Fruit fly (Drosophila melanogaster): Measurements from ENCODE around the gene CG42446.
A peak's percentile ranks its signal among the peaks of the same experiment; 100 is the strongest.

Gene CG42446

DNA sequence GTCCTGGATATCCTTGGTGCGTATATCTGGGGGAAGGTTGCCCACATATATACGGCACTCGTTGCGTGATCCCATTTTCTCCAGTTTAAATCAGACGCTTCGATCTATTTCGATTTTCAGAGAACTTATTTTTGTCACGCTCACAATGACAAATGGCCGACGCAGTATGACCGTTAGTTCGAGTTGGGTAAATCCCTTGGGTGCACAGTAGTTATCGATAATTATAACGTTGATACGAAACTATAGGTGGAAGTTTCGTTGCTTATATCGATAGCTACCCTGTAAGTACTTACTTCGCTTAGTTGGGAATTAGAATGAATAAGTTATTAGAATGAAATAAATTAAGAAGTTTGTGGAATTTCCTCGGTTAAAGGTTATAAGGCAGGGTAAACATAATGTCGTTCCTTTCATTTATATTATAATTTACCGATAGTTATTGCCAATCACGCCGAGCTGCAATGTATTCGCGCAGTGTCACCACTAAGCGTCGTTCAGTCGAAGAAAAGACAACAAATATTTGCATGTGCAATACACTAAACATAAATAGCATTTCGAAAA lies 18.0 kb downstream of the CG42446 start, which contains the start of the genes SF2 and pad (continued):
- TF ChIP-seq CG12769 (tag; optimal IDR thresholded peaks at IDR 0.05) (peak; percentile 55), luna (GFP tag; optimal IDR thresholded peaks at IDR 0.05) (no peak), H15 (GFP tag; IDR thresholded peaks at IDR 0.05) (peak; percentile 51; the same call in 2 of the 3 replicates), ato (GFP tag; IDR thresholded peaks at IDR 0.05; ENCODE audit: partially characterized antibody) (peak; percentile 68; the same call in 1 of the 2 replicates), Pdp1 (GFP tag; optimal IDR thresholded peaks at IDR 0.05) (peak; percentile 81 to 82), CG14014 (GFP tag; IDR thresholded peaks at IDR 0.05) (peak; percentile 68), caup (GFP tag; optimal IDR thresholded peaks at IDR 0.05; ENCODE audit: severe bottlenecking) (peak; percentile 69), Med (GFP tag) (peak; percentile 95), Sox100B (GFP tag; optimal IDR thresholded peaks at IDR 0.05) (peak; percentile 69), CG7372 (GFP tag; IDR thresholded peaks at IDR 0.05) (peak; percentile 80), Atf-2 (GFP tag; optimal IDR thresholded peaks at IDR 0.05) (peak; percentile 48), sug (tag; optimal IDR thresholded peaks at IDR 0.05) (peak; percentile 88), gsb (GFP tag; IDR thresholded peaks at IDR 0.05) (no peak), h (optimal IDR thresholded peaks at IDR 0.05) (no peak), Lhr (GFP tag; optimal IDR thresholded peaks at IDR 0.05) (peak; percentile 52), klu (GFP tag; IDR thresholded peaks at IDR 0.05) (peak; percentile 60), CG11560 (tag; IDR thresholded peaks at IDR 0.05) (peak; percentile 52; the same call in 1 of the 3 replicates), CG15514 (GFP tag; optimal IDR thresholded peaks at IDR 0.05) (peak; percentile 68), bowl (GFP tag; IDR thresholded peaks at IDR 0.05) (no peak), CG9817 (tag; optimal IDR thresholded peaks at IDR 0.05) (peak; percentile 82), CG6254 (GFP tag; optimal IDR thresholded peaks at IDR 0.05) (peak; percentile 41), bigmax (GFP tag; optimal IDR thresholded peaks at IDR 0.05) (no peak), tll (GFP tag; optimal IDR thresholded peaks at IDR 0.05) (peak in 1 of 2 experiments; percentile 84), Spps (tag; optimal IDR thresholded peaks at IDR 0.05) (no peak), CG17361 (GFP tag; IDR thresholded peaks at IDR 0.05) (peak; percentile 89), Hey (tag; optimal IDR thresholded peaks at IDR 0.05) (no peak), CG14965 (GFP tag; optimal IDR thresholded peaks at IDR 0.05; ENCODE audit: borderline replicate concordance) (no peak), MBD-R2 (GFP tag; IDR thresholded peaks at IDR 0.05) (peak; percentile 74), lilli (GFP tag; optimal IDR thresholded peaks at IDR 0.05) (peak; percentile 91), CG3995 (GFP tag; optimal IDR thresholded peaks at IDR 0.05) (peak; percentile 62), Adf1 (GFP tag; IDR thresholded peaks at IDR 0.05) (peak; percentile 56), mld (GFP tag; IDR thresholded peaks at IDR 0.05; ENCODE audit: partially characterized antibody) (peak; percentile 82), CG11504 (tag; optimal IDR thresholded peaks at IDR 0.05) (peak; percentile 79), dmrt99B (tag; optimal IDR thresholded peaks at IDR 0.05) (peak; percentile 69), Mes4 (GFP tag; optimal IDR thresholded peaks at IDR 0.05) (peak; percentile 57), CG31388 (GFP tag; optimal IDR thresholded peaks at IDR 0.05) (peak; percentile 46), CG2129 (GFP tag; IDR thresholded peaks at IDR 0.05; ENCODE audit: partially characterized antibody) (peak; percentile 93), CG1529 (GFP tag; optimal IDR thresholded peaks at IDR 0.05) (peak; percentile 24), chinmo (GFP tag; IDR thresholded peaks at IDR 0.05; ENCODE audit: partially characterized antibody) (peak; percentile 94), Hsf (GFP tag; optimal IDR thresholded peaks at IDR 0.05) (peak; percentile 88), gem (tag; optimal IDR thresholded peaks at IDR 0.05) (peak; percentile 88), CG3847 (GFP tag; IDR thresholded peaks at IDR 0.05) (peak; percentile 84), Max (GFP tag; optimal IDR thresholded peaks at IDR 0.05) (peak; percentile 87), Eip74EF (GFP tag; optimal IDR thresholded peaks at IDR 0.05) (peak in 1 of 2 experiments; percentile 18), CG3163 (GFP tag; optimal IDR thresholded peaks at IDR 0.05) (peak; percentile 30), lola (GFP tag; optimal IDR thresholded peaks at IDR 0.05) (peak in 1 of 3 experiments; percentile 80), rib (GFP tag; IDR thresholded peaks at IDR 0.05) (no peak), Dek (tag; optimal IDR thresholded peaks at IDR 0.05) (peak; percentile 68)
